Worm (Caenorhabditis elegans): ENCODE results near the gene zip-9.

The zip-9 gene

ce11 chrV:10931189-10931588 is 11.1 kb upstream of the zip-9 start, which contains the start of gene scvp-1:
Gene scvp-1 (minus strand): TSS chrV:10931289.
- no peak for TF ChIP-seq nhr-25 (tag; optimal IDR thresholded peaks at IDR 0.05)
- TF ChIP-seq nhr-12 (tag; optimal IDR thresholded peaks at IDR 0.05): no peak
- no peak for TF ChIP-seq nhr-11 (tag; optimal IDR thresholded peaks at IDR 0.05)
- no peak for TF ChIP-seq blmp-1 (tag; optimal IDR thresholded peaks at IDR 0.05; ENCODE audit: insufficient read depth)
- no peak for TF ChIP-seq F13H6.1 (tag; optimal IDR thresholded peaks at IDR 0.05)
- TF ChIP-seq nhr-129 (tag; optimal IDR thresholded peaks at IDR 0.05): no peak
- no peak for TF ChIP-seq Y55F3AM.14 (GFP tag; optimal IDR thresholded peaks at IDR 0.05)
- TF ChIP-seq unc-62 (GFP tag; optimal IDR thresholded peaks at IDR 0.05): no peak
- TF ChIP-seq mbf-1 (tag; optimal IDR thresholded peaks at IDR 0.05): no peak
- TF ChIP-seq ama-1 (optimal IDR thresholded peaks at IDR 0.05): no peak
- TF ChIP-seq elt-1 (tag; optimal IDR thresholded peaks at IDR 0.05): no peak
- no peak for TF ChIP-seq lin-39 (tag; optimal IDR thresholded peaks at IDR 0.05)
- no peak for TF ChIP-seq peb-1 (tag; optimal IDR thresholded peaks at IDR 0.05)

- peak; percentile 71 for TF ChIP-seq sma-9 (GFP tag; optimal IDR thresholded peaks at IDR 0.05)
- TF ChIP-seq sma-9 (tag; optimal IDR thresholded peaks at IDR 0.05): no peak
- peak; percentile 54 for TF ChIP-seq crh-2 (tag; optimal IDR thresholded peaks at IDR 0.05)
- TF ChIP-seq fos-1 (tag; optimal IDR thresholded peaks at IDR 0.05): peak; percentile 43
- TF ChIP-seq ztf-4 (tag; optimal IDR thresholded peaks at IDR 0.05): no peak
- no peak for TF ChIP-seq alr-1 (tag; optimal IDR thresholded peaks at IDR 0.05)
These were observed 9.8 kb upstream of the zip-9 start, which contains the start of gene F58B4.5 for ce11 chrV:10932411-10932810. Gene F58B4.5 (plus strand): TSS chrV:10932693.

ce11 chrV:10936681-10937080 is 5.6 kb upstream of the zip-9 start, which contains the start of gene F17C11.12:
Gene F17C11.12 (minus strand): TSS chrV:10936920.
- TF ChIP-seq ztf-4 (tag; optimal IDR thresholded peaks at IDR 0.05) (no peak), nhr-12 (tag; optimal IDR thresholded peaks at IDR 0.05) (no peak), fos-1 (tag; optimal IDR thresholded peaks at IDR 0.05) (peak; percentile 73), unc-62 (GFP tag; optimal IDR thresholded peaks at IDR 0.05) (no peak), alr-1 (tag; optimal IDR thresholded peaks at IDR 0.05) (no peak), unc-39 (tag; optimal IDR thresholded peaks at IDR 0.05) (no peak), ZK546.5 (tag; optimal IDR thresholded peaks at IDR 0.05) (no peak), F13H6.1 (tag; optimal IDR thresholded peaks at IDR 0.05) (peak; percentile 13), nhr-21 (tag; optimal IDR thresholded peaks at IDR 0.05) (no peak), C34F6.9 (tag; optimal IDR thresholded peaks at IDR 0.05) (no peak), sma-9 (GFP tag; optimal IDR thresholded peaks at IDR 0.05) (peak; percentile 71), sma-9 (tag; optimal IDR thresholded peaks at IDR 0.05) (no peak), crh-2 (tag; optimal IDR thresholded peaks at IDR 0.05) (peak; percentile 40)

ce11 chrV:10937294-10937693 is 5.0 kb upstream of the zip-9 start:
- TF ChIP-seq nhr-237 (tag; optimal IDR thresholded peaks at IDR 0.05) (no peak), ztf-4 (tag; optimal IDR thresholded peaks at IDR 0.05) (peak; percentile 61), mdl-1 (tag; optimal IDR thresholded peaks at IDR 0.05) (no peak), peb-1 (tag; optimal IDR thresholded peaks at IDR 0.05) (no peak), lin-39 (tag; optimal IDR thresholded peaks at IDR 0.05) (no peak), dmd-4 (tag; optimal IDR thresholded peaks at IDR 0.05) (no peak), mab-5 (tag; optimal IDR thresholded peaks at IDR 0.05) (no peak), sma-9 (GFP tag; optimal IDR thresholded peaks at IDR 0.05) (peak; percentile 84), sma-9 (tag; optimal IDR thresholded peaks at IDR 0.05) (no peak), F13H6.1 (tag; optimal IDR thresholded peaks at IDR 0.05) (no peak), zag-1 (tag; optimal IDR thresholded peaks at IDR 0.05) (no peak), unc-55 (GFP tag; optimal IDR thresholded peaks at IDR 0.05) (no peak), nhr-129 (tag; optimal IDR thresholded peaks at IDR 0.05) (peak; percentile 94), nhr-23 (tag; optimal IDR thresholded peaks at IDR 0.05) (no peak), nhr-77 (tag; optimal IDR thresholded peaks at IDR 0.05) (no peak), unc-62 (GFP tag; optimal IDR thresholded peaks at IDR 0.05) (no peak), nhr-25 (tag; optimal IDR thresholded peaks at IDR 0.05) (peak; percentile 1), ZK546.5 (tag; optimal IDR thresholded peaks at IDR 0.05) (no peak), sem-4 (tag; optimal IDR thresholded peaks at IDR 0.05) (peak; percentile 63), ztf-11 (tag; optimal IDR thresholded peaks at IDR 0.05) (no peak), Y55F3AM.14 (GFP tag; optimal IDR thresholded peaks at IDR 0.05) (no peak), elt-1 (tag; optimal IDR thresholded peaks at IDR 0.05) (no peak), fos-1 (tag; optimal IDR thresholded peaks at IDR 0.05) (peak; percentile 13), unc-39 (tag; optimal IDR thresholded peaks at IDR 0.05) (no peak), ceh-16 (tag; optimal IDR thresholded peaks at IDR 0.05) (no peak), sma-3 (GFP tag; optimal IDR thresholded peaks at IDR 0.05) (no peak), elt-3 (tag; optimal IDR thresholded peaks at IDR 0.05) (no peak), nhr-6 (tag; optimal IDR thresholded peaks at IDR 0.05) (no peak), gmeb-1 (tag; optimal IDR thresholded peaks at IDR 0.05) (peak; percentile 47), crh-2 (tag; optimal IDR thresholded peaks at IDR 0.05) (peak; percentile 52), ztf-1 (GFP tag; conservative IDR thresholded peaks at IDR 0.05) (no peak), ceh-82 (tag; optimal IDR thresholded peaks at IDR 0.05) (no peak), nhr-21 (tag; optimal IDR thresholded peaks at IDR 0.05) (peak; percentile 87), nhr-12 (tag; optimal IDR thresholded peaks at IDR 0.05) (no peak), R02D3.7 (tag; optimal IDR thresholded peaks at IDR 0.05) (no peak), egl-27 (tag; optimal IDR thresholded peaks at IDR 0.05) (no peak), mbf-1 (tag; optimal IDR thresholded peaks at IDR 0.05) (no peak), nhr-11 (tag; optimal IDR thresholded peaks at IDR 0.05) (no peak), snpc-4 (tag; optimal IDR thresholded peaks at IDR 0.05) (no peak), lin-13 (GFP tag; optimal IDR thresholded peaks at IDR 0.05) (no peak), aly-2 (tag; optimal IDR thresholded peaks at IDR 0.05) (no peak), C34F6.9 (tag; optimal IDR thresholded peaks at IDR 0.05) (peak; percentile 69)
